Fruit fly (Drosophila melanogaster) whole organism, prepupa: ENCODE measurements around the gene 5-HT7.

ENCODE experiments used
- CG16779 ChIP-seq: fragments of 200-800 bp; sonication (Bioruptor generic); optimal IDR thresholded peaks from 3 replicates; lab custom pipeline; 2017; ENCODE audit warnings: missing biosample characterization, mild to moderate bottlenecking, missing genetic modification characterization
- CG7368 ChIP-seq: fragments of 200-800 bp; sonication (Bioruptor generic); optimal IDR thresholded peaks from 3 replicates; lab custom pipeline; 2016; ENCODE audit warnings: missing biosample characterization, missing genetic modification characterization
- CG8119 ChIP-seq: fragments of 200-800 bp; sonication (Bioruptor generic); IDR thresholded peaks from 3 replicates; pipeline ENCODE4 v1.3.6; 2022; ENCODE audit warnings: missing biosample characterization, missing genetic modification characterization
- CG8632 ChIP-seq: fragments of 200-800 bp; sonication (Bioruptor generic); optimal IDR thresholded peaks from 3 replicates; lab custom pipeline; 2016; ENCODE audit warnings: missing biosample characterization, missing genetic modification characterization
- Hr38 ChIP-seq: sonication (Bioruptor generic); optimal IDR thresholded peaks from 2 replicates; lab custom pipeline; 2016; ENCODE audit warnings: missing biosample characterization, missing genetic modification characterization
- Sox102F ChIP-seq: fragments of 200-800 bp; sonication (Bioruptor generic); optimal IDR thresholded peaks from 2 replicates; lab custom pipeline; 2016; ENCODE audit warnings: missing biosample characterization, mild to moderate bottlenecking, missing genetic modification characterization
- Sox15 ChIP-seq: fragments of 200-800 bp; sonication (Bioruptor generic); optimal IDR thresholded peaks from 3 replicates; lab custom pipeline; 2016; ENCODE audit warnings: missing biosample characterization, missing genetic modification characterization
- acj6 ChIP-seq: fragments of 200-800 bp; sonication (Bioruptor generic); optimal IDR thresholded peaks from 3 replicates; lab custom pipeline; 2016; ENCODE audit warnings: missing biosample characterization, missing genetic modification characterization
- dac ChIP-seq: fragments of 200-800 bp; sonication (Bioruptor generic); optimal IDR thresholded peaks from 2 replicates; lab custom pipeline; 2017; ENCODE audit warnings: missing biosample characterization, mild to moderate bottlenecking, missing genetic modification characterization
- fkh ChIP-seq: fragments of 200-800 bp; sonication (Bioruptor generic); optimal IDR thresholded peaks from 3 replicates; lab custom pipeline; 2017; ENCODE audit warnings: missing biosample characterization, mild to moderate bottlenecking, missing genetic modification characterization, moderate library complexity
- salr ChIP-seq, 2 experiments: fragments of 200-800 bp; sonication (Bioruptor generic); optimal IDR thresholded peaks; 3 replicates each; lab custom pipeline; 2016 to 2018; ENCODE audit warnings: missing biosample characterization in 2 of 2, missing genetic modification characterization in 2 of 2, mild to moderate bottlenecking in 1 of 2
- ss ChIP-seq, 2 experiments: fragments of 200-800 bp; sonication (Bioruptor generic); optimal IDR thresholded peaks; 2 replicates in 1 of 2; 3 replicates in 1 of 2; lab custom pipeline; 2017 to 2018; ENCODE audit warnings: mild to moderate bottlenecking in 2 of 2, missing biosample characterization in 2 of 2, missing genetic modification characterization in 2 of 2, moderate library complexity in 1 of 2
- svp ChIP-seq: fragments of 200-800 bp; sonication (Bioruptor generic); peaks from one replicate; lab custom pipeline; 2016; ENCODE audit warnings: missing biosample characterization, missing genetic modification characterization

Gene 5-HT7

dm6 chr3R:30922414-30922813, 94.3 kb downstream of the 5-HT7 start:
- TF ChIP-seq CG8632 (no peak), CG16779 (tag; lab: Kevin White, UChicago) (no peak), Sox15 (GFP tag; lab: Kevin White, UChicago) (no peak), acj6 (GFP tag; lab: Kevin White, UChicago) (no peak), Hr38 (GFP tag; lab: Kevin White, UChicago) (no peak), CG8119 (GFP tag; lab: Robert Waterston, UW) (no peak), CG7368 (GFP tag; lab: Kevin White, UChicago) (no peak), dac (GFP tag; lab: Kevin White, UChicago) (no peak)
- TF ChIP-seq, all 60 proteins: peak for 0

- TF ChIP-seq ss (GFP tag; optimal IDR thresholded peaks at IDR 0.05; lab: Kevin White, UChicago) (no peak), svp (GFP tag; lab: Kevin White, UChicago) (peak; percentile 24), fkh (peak; percentile 89), salr (GFP tag; optimal IDR thresholded peaks at IDR 0.05; lab: Kevin White, UChicago) (no peak), Sox102F (GFP tag; lab: Kevin White, UChicago) (no peak)
These were observed 97.8 kb downstream of the 5-HT7 start for dm6 chr3R:30918872-30919271.
